Fruit fly (Drosophila melanogaster): ENCODE results near the gene Vps36.

The Vps36 gene

dm6 chr3L:13476070-13476469 is 36.8 kb downstream of the Vps36 start:
- no peak for TF ChIP-seq Hnf4 (GFP tag; optimal IDR thresholded peaks at IDR 0.05)
- TF ChIP-seq br (GFP tag; optimal IDR thresholded peaks at IDR 0.05) = no peak
- no peak for TF ChIP-seq h (GFP tag; optimal IDR thresholded peaks at IDR 0.05)
- TF ChIP-seq Dif (GFP tag; optimal IDR thresholded peaks at IDR 0.05; ENCODE audit: partially characterized antibody) = no peak
- no peak for TF ChIP-seq Sp1 (GFP tag; optimal IDR thresholded peaks at IDR 0.05)
- no peak for TF ChIP-seq CrebA (GFP tag; optimal IDR thresholded peaks at IDR 0.05; ENCODE audit: borderline replicate concordance)
- no peak for TF ChIP-seq Hr78 (GFP tag; optimal IDR thresholded peaks at IDR 0.05)
- TF ChIP-seq dmrt93B (GFP tag; optimal IDR thresholded peaks at IDR 0.05) = no peak

- TF ChIP-seq CG32264 (GFP tag; optimal IDR thresholded peaks at IDR 0.05) (no peak), pan (optimal IDR thresholded peaks at IDR 0.05) (no peak), lola (GFP tag; optimal IDR thresholded peaks at IDR 0.05) (no peak), Jra (GFP tag; optimal IDR thresholded peaks at IDR 0.05) (no peak), foxo (GFP tag; optimal IDR thresholded peaks at IDR 0.05) (no peak), Vsx2 (GFP tag; optimal IDR thresholded peaks at IDR 0.05; ENCODE audit: partially characterized antibody) (peak; percentile 47), sv (GFP tag; optimal IDR thresholded peaks at IDR 0.05) (no peak), br (GFP tag; optimal IDR thresholded peaks at IDR 0.05) (no peak), dl (GFP tag; optimal IDR thresholded peaks at IDR 0.05; ENCODE audit: insufficient read depth in 1 of 2, partially characterized antibody in 2 of 2) (peak in 1 of 2 experiments; percentile 4), Dif (GFP tag; optimal IDR thresholded peaks at IDR 0.05; ENCODE audit: partially characterized antibody) (peak; percentile 18), Hr83 (GFP tag; optimal IDR thresholded peaks at IDR 0.05; ENCODE audit: poor library complexity, severe bottlenecking) (no peak)
Measured at dm6 chr3L:13474607-13475006, 38.3 kb downstream of the Vps36 start, which contains the start of gene CG10089. Gene CG10089 (minus strand): TSS chr3L:13474787.

Measured in whole organism, wandering third instar larva.